Worm (Caenorhabditis elegans) whole organism, L4 larva: ENCODE measurements around the gene cdh-7.
A peak's percentile ranks its signal among the peaks of the same experiment; 100 is the strongest.

Experiments used
- D1046.2 ChIP-seq: fragments of 200-800 bp; sonication (Bioruptor generic); IDR thresholded peaks from 2 replicates; pipeline ENCODE4 v1.3.6; 2022; ENCODE audit warnings: missing genetic modification characterization, missing compliant biosample characterization
- F49E8.2 ChIP-seq: sonication (generic microtip); optimal IDR thresholded peaks from 2 replicates; lab custom pipeline; 2016; ENCODE audit warnings: missing compliant biosample characterization, mild to moderate bottlenecking, missing genetic modification characterization, borderline replicate concordance
- T20F7.1 ChIP-seq: fragments of 200-800 bp; sonication (Bioruptor generic); optimal IDR thresholded peaks from 2 replicates; lab custom pipeline; 2018; ENCODE audit warnings: mild to moderate bottlenecking, missing genetic modification characterization, missing compliant biosample characterization
- Y75B8A.6 ChIP-seq: fragments of 200-800 bp; sonication (Bioruptor generic); IDR thresholded peaks from 2 replicates; pipeline ENCODE4 v1.3.6; 2022; ENCODE audit warnings: missing genetic modification reagents, missing genetic modification characterization, missing compliant biosample characterization
- ZK337.2 ChIP-seq: fragments of 200-800 bp; sonication (Bioruptor generic); IDR thresholded peaks from 2 replicates; pipeline ENCODE4 v1.3.6; 2022; ENCODE audit warnings: missing genetic modification reagents, missing genetic modification characterization, missing compliant biosample characterization
- ZK546.5 ChIP-seq, 2 experiments: sonication (generic microtip); optimal IDR thresholded peaks; 2 replicates each; lab custom pipeline; 2017; ENCODE audit warnings: missing biosample characterization in 2 of 2, missing genetic modification characterization in 2 of 2
- aly-2 ChIP-seq: sonication (generic microtip); optimal IDR thresholded peaks from 2 replicates; lab custom pipeline; 2018; ENCODE audit warnings: missing biosample characterization, missing genetic modification characterization
- ceh-44 ChIP-seq: fragments of 200-800 bp; sonication (Bioruptor generic); IDR thresholded peaks from 2 replicates; pipeline ENCODE4 v1.3.6; 2022; ENCODE audit warnings: missing genetic modification reagents, missing genetic modification characterization, missing compliant biosample characterization
- ceh-62 ChIP-seq: sonication (generic microtip); optimal IDR thresholded peaks from 2 replicates; lab custom pipeline; 2017; ENCODE audit warnings: missing biosample characterization, missing genetic modification characterization
- ceh-82 ChIP-seq: sonication (generic microtip); optimal IDR thresholded peaks from 2 replicates; lab custom pipeline; 2017; ENCODE audit warnings: missing biosample characterization, missing genetic modification characterization
- ces-1 ChIP-seq: fragments of 150-350 bp; sonication (generic microtip); optimal IDR thresholded peaks from 4 replicates; lab custom pipeline; 2014; ENCODE audit warnings: missing biosample characterization, missing genetic modification reagents, missing genetic modification characterization
- ctbp-1 ChIP-seq: fragments of 200-800 bp; sonication (Bioruptor generic); IDR thresholded peaks from 2 replicates; pipeline ENCODE4 v1.3.6; 2022; ENCODE audit warnings: missing genetic modification reagents, missing genetic modification characterization, missing compliant biosample characterization
- daf-12 ChIP-seq: fragments of 150-350 bp; optimal IDR thresholded peaks from 2 replicates; lab custom pipeline; 2014; ENCODE audit warnings: missing biosample characterization, missing genetic modification reagents, missing genetic modification characterization
- daf-16 ChIP-seq, 3 experiments: sonication (generic microtip); optimal IDR thresholded peaks; 2 replicates each; lab custom pipeline; 2016 to 2017; ENCODE audit warnings: missing genetic modification characterization in 3 of 3, missing genetic modification reagents in 3 of 3, mild to moderate bottlenecking in 2 of 3, missing compliant biosample characterization in 2 of 3, missing biosample characterization in 1 of 3, moderate library complexity in 1 of 3
- daf-19 ChIP-seq: fragments of 200-800 bp; sonication (Bioruptor generic); conservative IDR thresholded peaks from 2 replicates; pipeline ENCODE4 v1.3.6; 2022; ENCODE audit warnings: missing genetic modification characterization, missing compliant biosample characterization
- dmd-6 ChIP-seq: fragments of 200-800 bp; sonication (Bioruptor generic); IDR thresholded peaks from 2 replicates; pipeline ENCODE4 v1.3.6; 2022; ENCODE audit warnings: missing genetic modification reagents, missing genetic modification characterization, missing compliant biosample characterization
- dmd-8 ChIP-seq: fragments of 200-800 bp; sonication (Bioruptor generic); IDR thresholded peaks from 2 replicates; pipeline ENCODE4 v1.3.6; 2022; ENCODE audit warnings: missing genetic modification characterization, missing compliant biosample characterization
- dmd-9 ChIP-seq: fragments of 200-800 bp; sonication (Bioruptor generic); IDR thresholded peaks from 2 replicates; pipeline ENCODE4 v1.3.6; 2022; ENCODE audit warnings: missing genetic modification reagents, missing genetic modification characterization, missing compliant biosample characterization
- dve-1 ChIP-seq: sonication (generic microtip); optimal IDR thresholded peaks from 2 replicates; lab custom pipeline; 2017; ENCODE audit warnings: antibody characterized with exemption, mild to moderate bottlenecking, missing genetic modification characterization, missing compliant biosample characterization; ENCODE audit not compliant: insufficient read depth
- fkh-10 ChIP-seq: fragments of 150-350 bp; optimal IDR thresholded peaks from 2 replicates; lab custom pipeline; 2014; ENCODE audit warnings: missing biosample characterization, missing genetic modification reagents, missing genetic modification characterization
- gei-8 ChIP-seq: fragments of 200-800 bp; sonication (Bioruptor generic); optimal IDR thresholded peaks from 2 replicates; lab custom pipeline; 2018; ENCODE audit warnings: mild to moderate bottlenecking, missing genetic modification characterization, missing compliant biosample characterization
- hmg-1.1 ChIP-seq: fragments of 200-800 bp; sonication (Bioruptor generic); IDR thresholded peaks from 2 replicates; pipeline ENCODE4 v1.3.6; 2022; ENCODE audit warnings: missing genetic modification reagents, missing genetic modification characterization, missing compliant biosample characterization
- lim-7 ChIP-seq: fragments of 200-800 bp; sonication (Bioruptor generic); IDR thresholded peaks from 2 replicates; pipeline ENCODE4 v1.3.6; 2022; ENCODE audit warnings: missing genetic modification characterization, missing compliant biosample characterization
- lir-3 ChIP-seq: sonication (generic microtip); optimal IDR thresholded peaks from 2 replicates; lab custom pipeline; 2016; ENCODE audit warnings: mild to moderate bottlenecking, missing genetic modification characterization, missing compliant biosample characterization
- lsy-2 ChIP-seq, 2 experiments: fragments of 150-350 bp in 1 of 2; sonication (generic microtip) in 1 of 2; optimal IDR thresholded peaks; 2 replicates each; lab custom pipeline; 2014 to 2017; ENCODE audit warnings: missing biosample characterization in 2 of 2, missing genetic modification characterization in 2 of 2
- madf-5 ChIP-seq, 2 experiments: fragments of 200-800 bp; sonication (Bioruptor generic); IDR thresholded peaks; 2 replicates each; pipeline ENCODE4 v1.3.6; 2022; ENCODE audit warnings: missing compliant biosample characterization in 2 of 2, missing genetic modification characterization in 2 of 2
- madf-9 ChIP-seq: fragments of 200-800 bp; sonication (Bioruptor generic); conservative IDR thresholded peaks from 2 replicates; pipeline ENCODE4 v1.3.6; 2022; ENCODE audit warnings: missing genetic modification reagents, missing genetic modification characterization, missing compliant biosample characterization
- mdl-1 ChIP-seq, 2 experiments: fragments of 150-350 bp in 1 of 2; sonication (generic microtip) in 1 of 2; optimal IDR thresholded peaks; 2 replicates each; lab custom pipeline; 2014 to 2017; ENCODE audit warnings: missing biosample characterization in 2 of 2, missing genetic modification characterization in 2 of 2
- mes-2 ChIP-seq: sonication (generic microtip); optimal IDR thresholded peaks from 2 replicates; lab custom pipeline; 2016; ENCODE audit warnings: missing genotype, mild to moderate bottlenecking, missing genetic modification characterization, missing compliant biosample characterization; ENCODE audit not compliant: poor library complexity, severe bottlenecking
- mxl-2 ChIP-seq: fragments of 200-800 bp; sonication (Bioruptor generic); conservative IDR thresholded peaks from 2 replicates; pipeline ENCODE4 v1.3.6; 2022; ENCODE audit warnings: missing genetic modification reagents, missing genetic modification characterization, missing compliant biosample characterization
- nhr-10 ChIP-seq: fragments of 150-350 bp; optimal IDR thresholded peaks from 2 replicates; lab custom pipeline; 2014; ENCODE audit warnings: missing biosample characterization, missing genetic modification characterization
- nhr-102 ChIP-seq: sonication (generic microtip); optimal IDR thresholded peaks from 2 replicates; lab custom pipeline; 2016; ENCODE audit warnings: mild to moderate bottlenecking, missing genetic modification characterization, moderate library complexity, missing compliant biosample characterization
- nhr-237 ChIP-seq: sonication (generic microtip); optimal IDR thresholded peaks from 2 replicates; lab custom pipeline; 2017; ENCODE audit warnings: missing biosample characterization, missing genetic modification characterization
- nhr-41 ChIP-seq: fragments of 200-800 bp; sonication (Bioruptor generic); IDR thresholded peaks from 2 replicates; pipeline ENCODE4 v1.3.6; 2022; ENCODE audit warnings: missing genetic modification reagents, missing genetic modification characterization, missing compliant biosample characterization
- nhr-42 ChIP-seq: fragments of 200-800 bp; sonication (Bioruptor generic); IDR thresholded peaks from 2 replicates; pipeline ENCODE4 v1.3.6; 2022; ENCODE audit warnings: missing genetic modification characterization, missing compliant biosample characterization
- nhr-48 ChIP-seq: sonication (generic microtip); optimal IDR thresholded peaks from 2 replicates; lab custom pipeline; 2016; ENCODE audit warnings: mild to moderate bottlenecking, missing genetic modification characterization, missing compliant biosample characterization
- nhr-6 ChIP-seq: fragments of 150-350 bp; optimal IDR thresholded peaks from 2 replicates; lab custom pipeline; 2014; ENCODE audit warnings: missing biosample characterization, missing genetic modification characterization
- rbr-2 ChIP-seq: sonication (generic microtip); optimal IDR thresholded peaks from 2 replicates; lab custom pipeline; 2016; ENCODE audit warnings: missing genotype, missing genetic modification characterization, missing compliant biosample characterization
- set-16 ChIP-seq: fragments of 200-800 bp; sonication (Bioruptor generic); IDR thresholded peaks from 2 replicates; pipeline ENCODE4 v1.3.6; 2022; ENCODE audit warnings: missing genetic modification reagents, missing genetic modification characterization, missing compliant biosample characterization
- spr-1 ChIP-seq: sonication (generic microtip); optimal IDR thresholded peaks from 2 replicates; lab custom pipeline; 2016; ENCODE audit warnings: mild to moderate bottlenecking, missing genetic modification characterization, missing compliant biosample characterization
- tra-1 ChIP-seq: fragments of 200-800 bp; sonication (Bioruptor generic); IDR thresholded peaks from 2 replicates; pipeline ENCODE4 v1.3.6; 2022; ENCODE audit warnings: missing genetic modification reagents, missing genetic modification characterization, missing compliant biosample characterization
- unc-130 ChIP-seq: sonication (generic microtip); optimal IDR thresholded peaks from 2 replicates; lab custom pipeline; 2016; ENCODE audit warnings: missing genetic modification reagents, missing genetic modification characterization, missing compliant biosample characterization
- unc-39 ChIP-seq: sonication (generic microtip); optimal IDR thresholded peaks from 2 replicates; lab custom pipeline; 2017; ENCODE audit warnings: missing biosample characterization, missing genetic modification characterization
- zfp-2 ChIP-seq: sonication (generic microtip); optimal IDR thresholded peaks from 2 replicates; lab custom pipeline; 2016; ENCODE audit warnings: mild to moderate bottlenecking, missing genetic modification characterization, missing compliant biosample characterization
- zfp-3 ChIP-seq: fragments of 200-800 bp; sonication (Bioruptor generic); conservative IDR thresholded peaks from 2 replicates; pipeline ENCODE4 v1.3.6; 2022; ENCODE audit warnings: missing genetic modification reagents, missing genetic modification characterization, missing compliant biosample characterization
- ztf-11 ChIP-seq: fragments of 150-350 bp; optimal IDR thresholded peaks from 2 replicates; lab custom pipeline; 2014; ENCODE audit warnings: missing biosample characterization, missing genetic modification characterization

cdh-7 gene

ce11 chrII:14799367-14799766 lies 43.7 kb upstream of the cdh-7 start:
- no peak for TF ChIP-seq madf-9 (GFP tag; lab: Robert Waterston, UW)
- peak; percentile 17; the same call in 1 of the 2 replicates for TF ChIP-seq dmd-6
- TF ChIP-seq dmd-9 (GFP tag; lab: Robert Waterston, UW) = 0 out of 2 replicates have a peak, but pooled peaks have one; percentile 54
- TF ChIP-seq nhr-237 (tag; lab: Kevin White, UChicago) = no peak
- TF ChIP-seq ctbp-1 = 0 out of 2 replicates have a peak, but pooled peaks have one; percentile 7
- peak; percentile 28; the same call in 1 of the 2 replicates for TF ChIP-seq set-16 (GFP tag; lab: Robert Waterston, UW)
- 0 out of 2 replicates have a peak, but pooled peaks have one; percentile 10 for TF ChIP-seq zfp-3 (GFP tag; lab: Robert Waterston, UW)
- 0 out of 4 replicates have a peak, but pooled peaks of 1 of the 2 experiments have one; percentile 26 for TF ChIP-seq madf-5 (GFP tag; IDR thresholded peaks at IDR 0.05; lab: Robert Waterston, UW)
- no peak for TF ChIP-seq spr-1 (tag; lab: Kevin White, UChicago)
- TF ChIP-seq lir-3 (tag; lab: Kevin White, UChicago) = no peak
- no peak for TF ChIP-seq lim-7 (GFP tag; lab: Robert Waterston, UW)
- no peak for TF ChIP-seq mxl-2 (GFP tag; lab: Robert Waterston, UW)
- no peak for TF ChIP-seq nhr-6 (tag; lab: Kevin White, UChicago)
- TF ChIP-seq nhr-42 = 0 out of 2 replicates have a peak, but pooled peaks have one; percentile 62

- TF ChIP-seq Y75B8A.6 (GFP tag; lab: Robert Waterston, UW) (no peak), hmg-1.1 (GFP tag; lab: Robert Waterston, UW) (peak; percentile 77), unc-130 (GFP tag; lab: Kevin White, UChicago) (no peak), mxl-2 (GFP tag; lab: Robert Waterston, UW) (no peak), dve-1 (tag; lab: Kevin White, UChicago) (peak; percentile 76), gei-8 (GFP tag; lab: Kevin White, UChicago) (no peak), dmd-6 (peak; percentile 61), F49E8.2 (tag; lab: Kevin White, UChicago) (no peak), dmd-8 (GFP tag; lab: Robert Waterston, UW) (peak; percentile 59; the same call in 1 of the 2 replicates), zfp-2 (tag; lab: Kevin White, UChicago) (no peak), ztf-11 (tag; lab: Kevin White, UChicago) (no peak), madf-9 (GFP tag; lab: Robert Waterston, UW) (0 out of 2 replicates have a peak, but pooled peaks have one; percentile 63), tra-1 (no peak), ces-1 (no peak), unc-39 (tag; lab: Kevin White, UChicago) (no peak), nhr-237 (tag; lab: Kevin White, UChicago) (no peak), rbr-2 (tag; lab: Kevin White, UChicago) (peak; percentile 64), madf-5 (GFP tag; IDR thresholded peaks at IDR 0.05; lab: Robert Waterston, UW) (no peak), nhr-41 (GFP tag; lab: Robert Waterston, UW) (0 out of 2 replicates have a peak, but pooled peaks have one; percentile 33), daf-16 (GFP tag; optimal IDR thresholded peaks at IDR 0.05; lab: Kevin White, UChicago) (peak in 1 of 2 experiments; percentile 33), daf-16 (tag; optimal IDR thresholded peaks at IDR 0.05; lab: Kevin White, UChicago) (peak; percentile 28), daf-12 (no peak), zfp-3 (GFP tag; lab: Robert Waterston, UW) (peak; percentile 65; the same call in 1 of the 2 replicates), dmd-9 (GFP tag; lab: Robert Waterston, UW) (no peak), nhr-10 (tag; lab: Kevin White, UChicago) (no peak), daf-19 (GFP tag; lab: Robert Waterston, UW) (no peak), mdl-1 (tag; optimal IDR thresholded peaks at IDR 0.05; lab: Kevin White, UChicago) (no peak), mes-2 (tag; lab: Kevin White, UChicago) (peak; percentile 83), aly-2 (tag; lab: Kevin White, UChicago) (no peak), ZK337.2 (GFP tag; lab: Robert Waterston, UW) (0 out of 2 replicates have a peak, but pooled peaks have one; percentile 27), fkh-10 (GFP tag; lab: Kevin White, UChicago) (no peak), nhr-102 (tag; lab: Kevin White, UChicago) (peak; percentile 34), T20F7.1 (GFP tag; lab: Kevin White, UChicago) (no peak), lsy-2 (tag; optimal IDR thresholded peaks at IDR 0.05; lab: Kevin White, UChicago) (peak in 1 of 2 experiments; percentile 75), ZK546.5 (tag; optimal IDR thresholded peaks at IDR 0.05; lab: Kevin White, UChicago) (no peak), spr-1 (tag; lab: Kevin White, UChicago) (peak; percentile 20), nhr-48 (tag; lab: Kevin White, UChicago) (no peak), ceh-44 (peak; percentile 57; the same call in 1 of the 2 replicates), ceh-82 (tag; lab: Kevin White, UChicago) (no peak), ceh-62 (no peak), D1046.2 (GFP tag; lab: Robert Waterston, UW) (no peak), lir-3 (tag; lab: Kevin White, UChicago) (no peak)
Measured at ce11 chrII:14801086-14801531, 41.9 kb upstream of the cdh-7 start.
